Worm (Caenorhabditis elegans): ENCODE results near the gene npr-6.

Gene npr-6

ce11 chrX:10285634-10286033 lies at the start of gene npr-6:
TSS of gene npr-6 (minus strand) at chrX:10285734.
- no peak for TF ChIP-seq unc-62 (GFP tag; optimal IDR thresholded peaks at IDR 0.05)

DNA sequence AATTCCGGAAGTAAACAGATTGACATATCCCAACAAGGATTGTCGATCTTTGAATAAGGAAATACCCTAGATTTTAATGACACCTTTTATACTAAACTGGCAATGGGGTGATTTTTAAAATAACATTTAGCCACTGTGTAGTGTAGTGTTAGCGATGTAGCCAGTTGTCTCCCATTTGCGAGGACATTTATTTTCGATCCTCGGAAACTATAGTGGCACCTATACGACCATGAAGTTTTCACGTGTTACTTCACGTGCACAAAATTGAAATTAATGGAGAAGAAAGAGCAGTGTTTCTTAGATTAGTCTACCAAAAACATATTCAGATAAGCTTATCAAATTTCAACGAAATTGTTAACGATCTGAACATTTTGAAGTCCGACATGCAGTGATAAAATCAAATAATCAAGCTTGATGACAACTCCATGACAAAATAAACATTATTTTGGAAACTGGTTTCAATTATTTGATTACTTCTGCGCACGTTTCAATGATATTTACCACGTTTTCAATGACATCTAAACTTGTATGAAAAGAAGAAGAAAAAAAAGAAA lies 47.8 kb upstream of the npr-6 start, which contains the start of gene R07E3.4:
R07E3.4 (minus strand) TSS at position 51 of the 554 bp plus-strand sequence.
- TF ChIP-seq unc-62 (GFP tag; optimal IDR thresholded peaks at IDR 0.05), result no peak

ce11 chrX:10332035-10332614 lies 46.6 kb upstream of the npr-6 start:
- TF ChIP-seq unc-62 (GFP tag; optimal IDR thresholded peaks at IDR 0.05), result no peak

ce11 chrX:10327323-10328022 lies 41.9 kb upstream of the npr-6 start, which contains the start of gene acl-5:
TSS of gene acl-5 (minus strand) at chrX:10327456.
- no peak for TF ChIP-seq unc-62 (GFP tag; optimal IDR thresholded peaks at IDR 0.05)

ce11 chrX:10321401-10321800 lies 35.9 kb upstream of the npr-6 start:
- TF ChIP-seq unc-62 (GFP tag; optimal IDR thresholded peaks at IDR 0.05), result no peak

ce11 chrX:10319653-10320052 lies 34.1 kb upstream of the npr-6 start:
- TF ChIP-seq unc-62 (GFP tag; optimal IDR thresholded peaks at IDR 0.05), result no peak

- no peak for TF ChIP-seq unc-62 (GFP tag; optimal IDR thresholded peaks at IDR 0.05)
Measured at ce11 chrX:10318437-10318836, 32.9 kb upstream of the npr-6 start.

DNA sequence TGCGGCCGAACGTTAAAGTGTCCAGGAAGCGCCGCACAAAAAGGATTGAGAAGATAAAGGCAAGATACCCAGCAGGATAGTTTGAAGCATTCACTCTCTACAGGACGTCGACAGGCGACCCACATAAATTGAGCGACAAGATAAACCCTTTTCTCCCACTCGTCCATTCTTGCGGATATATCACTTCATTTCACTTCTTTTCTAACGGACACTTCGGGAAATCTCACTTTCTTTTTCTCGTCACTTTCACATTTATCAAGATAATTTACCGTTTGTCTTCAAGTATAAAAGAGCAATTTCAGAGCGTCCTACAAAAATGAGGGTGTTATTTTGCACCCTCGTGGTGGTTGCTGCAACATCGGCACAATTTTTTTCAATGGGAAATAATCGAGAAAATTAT lies 32.0 kb upstream of the npr-6 start, which contains the start of gene R07E3.6:
R07E3.6 (plus strand) TSS at position 158 of the 400 bp plus-strand sequence.
- TF ChIP-seq unc-62 (GFP tag; optimal IDR thresholded peaks at IDR 0.05), result no peak

- TF ChIP-seq unc-62 (GFP tag; optimal IDR thresholded peaks at IDR 0.05), result no peak
Measured at ce11 chrX:10315905-10316304, 30.4 kb upstream of the npr-6 start, which contains the start of gene F41E7.9. TSS of gene F41E7.9 (minus strand) at chrX:10316005.

DNA sequence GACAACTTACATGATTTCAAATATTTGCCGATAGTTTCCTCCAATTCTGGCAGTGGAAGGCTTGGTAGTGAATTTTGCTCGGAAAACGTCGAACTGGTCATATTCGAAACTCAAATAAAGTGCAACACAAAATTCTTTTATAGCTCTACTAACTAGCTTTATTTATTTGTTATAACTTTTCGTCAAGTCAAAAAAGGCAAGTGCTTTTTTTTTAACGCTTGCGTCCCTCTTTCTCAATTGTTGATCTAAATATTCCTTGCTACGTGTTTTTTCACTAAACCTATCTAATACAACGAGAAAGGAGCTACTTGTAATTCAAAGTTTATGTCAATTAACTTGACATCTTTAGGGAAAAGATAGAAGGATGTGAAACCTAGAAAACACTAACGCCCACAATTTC lies 24.8 kb upstream of the npr-6 start, which contains the start of gene F41E7.6:
F41E7.6 (minus strand) TSS at position 101 of the 400 bp plus-strand sequence.
- TF ChIP-seq unc-62 (GFP tag; optimal IDR thresholded peaks at IDR 0.05), result no peak

ce11 chrX:10307495-10307894 lies 22.0 kb upstream of the npr-6 start, which contains the start of gene F41E7.7:
TSS of gene F41E7.7 (plus strand) at chrX:10307795.
- no peak for TF ChIP-seq unc-62 (GFP tag; optimal IDR thresholded peaks at IDR 0.05)

DNA sequence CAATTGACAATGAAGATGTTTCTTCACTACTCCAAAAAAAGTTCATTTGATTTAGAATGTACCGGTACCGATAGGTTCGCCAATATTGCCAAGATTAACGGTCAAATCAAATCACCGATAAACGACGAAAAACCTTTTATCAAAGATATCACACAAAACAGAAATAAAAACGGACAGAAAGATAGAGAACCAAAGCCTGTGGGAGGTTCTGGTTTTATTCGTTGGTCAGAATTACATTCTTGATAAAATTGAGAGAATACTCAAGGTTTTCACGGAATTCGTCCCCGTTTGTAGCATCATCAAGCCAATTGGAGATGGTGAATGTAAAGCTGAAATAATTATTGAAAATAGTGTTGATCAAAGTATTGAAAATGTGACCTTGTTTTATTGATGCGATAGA lies 21.4 kb upstream of the npr-6 start:
- no peak for TF ChIP-seq unc-62 (GFP tag; optimal IDR thresholded peaks at IDR 0.05)

DNA sequence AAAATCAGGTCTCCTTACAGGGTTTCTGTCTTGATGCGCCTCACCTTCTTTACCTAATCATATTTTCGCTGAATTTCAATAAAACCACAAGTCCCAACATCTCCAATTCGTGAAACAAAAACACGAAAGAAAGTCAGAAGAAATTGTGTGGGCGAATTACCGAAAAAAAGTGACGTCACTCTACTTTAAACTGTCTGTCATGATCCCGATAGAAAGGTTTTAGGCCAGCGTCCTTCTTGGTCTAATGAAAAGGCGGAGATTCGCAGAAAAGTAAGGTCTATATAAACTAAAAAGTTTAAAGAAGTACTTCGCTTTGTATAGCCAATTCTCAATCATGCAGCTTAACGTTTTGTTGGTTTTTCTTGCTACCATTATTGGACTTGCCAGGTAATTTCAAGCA lies 20.8 kb upstream of the npr-6 start, which contains the start of gene cnc-8:
cnc-8 (plus strand) TSS at position 307 of the 400 bp plus-strand sequence.
- no peak for TF ChIP-seq unc-62 (GFP tag; optimal IDR thresholded peaks at IDR 0.05)

- TF ChIP-seq unc-62 (GFP tag; optimal IDR thresholded peaks at IDR 0.05), result no peak
Measured at ce11 chrX:10304178-10304577, 18.6 kb upstream of the npr-6 start, which contains the start of gene fipr-21. TSS of gene fipr-21 (plus strand) at chrX:10304529.

- TF ChIP-seq unc-62 (GFP tag; optimal IDR thresholded peaks at IDR 0.05), result no peak
Measured at ce11 chrX:10302430-10302829, 16.9 kb upstream of the npr-6 start, which contains the start of gene fip-5. TSS of gene fip-5 (plus strand) at chrX:10302741.

- no peak for TF ChIP-seq unc-62 (GFP tag; optimal IDR thresholded peaks at IDR 0.05)
Measured at ce11 chrX:10301920-10302319, 16.4 kb upstream of the npr-6 start.

Measured in whole organism, dauer.